Worm (Caenorhabditis elegans) whole organism, mixed stage, embryonic: Measurements from ENCODE around the gene C34B4.2.

Experiments
- ceh-83 ChIP-seq: fragments of 200-800 bp; sonication (Bioruptor generic); optimal IDR thresholded peaks from 2 replicates; lab custom pipeline; 2018; ENCODE audit warnings: mild to moderate bottlenecking, missing genetic modification characterization, missing compliant biosample characterization
- lin-32 ChIP-seq: fragments of 200-800 bp; sonication (Bioruptor generic); optimal IDR thresholded peaks from 2 replicates; lab custom pipeline; 2018; ENCODE audit warnings: mild to moderate bottlenecking, missing genetic modification characterization, missing compliant biosample characterization
- mab-5 ChIP-seq: fragments of 150-350 bp; optimal IDR thresholded peaks from 2 replicates; lab custom pipeline; 2014; ENCODE audit warnings: missing biosample characterization, missing genetic modification characterization
- mep-1 ChIP-seq: fragments of 150-350 bp; optimal IDR thresholded peaks from 2 replicates; lab custom pipeline; 2017; ENCODE audit warnings: missing biosample characterization, missing genetic modification reagents, missing genetic modification characterization, inconsistent platforms
- snpc-4 ChIP-seq: fragments of 150-350 bp; optimal IDR thresholded peaks from 2 replicates; lab custom pipeline; 2014; ENCODE audit warnings: missing biosample characterization, missing genetic modification characterization
- tbx-8 ChIP-seq: fragments of 200-800 bp; sonication (Bioruptor generic); optimal IDR thresholded peaks from 2 replicates; lab custom pipeline; 2018; ENCODE audit warnings: mild to moderate bottlenecking, missing genetic modification characterization, moderate library complexity, missing compliant biosample characterization

DNA sequence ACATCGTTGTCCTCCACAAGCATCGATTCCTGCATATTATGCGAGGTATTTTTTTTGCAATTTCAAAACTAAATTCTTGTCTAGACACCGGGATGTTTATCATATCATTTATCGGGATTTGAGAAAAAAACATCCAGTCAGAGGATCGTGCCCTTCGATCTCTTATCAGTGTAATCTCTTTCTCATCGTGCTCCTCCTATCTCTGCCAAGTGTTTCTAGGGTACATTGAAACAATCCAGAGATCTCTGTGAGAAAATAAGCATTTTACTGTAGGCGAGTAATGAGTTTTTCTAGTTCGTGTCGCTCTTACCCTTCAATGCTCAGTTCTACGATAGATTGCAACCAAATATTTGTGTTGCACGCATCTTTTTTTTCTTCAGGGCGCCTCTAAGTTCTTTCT, 5.6 kb downstream of the C34B4.2 start:
- TF ChIP-seq mep-1 (no peak), mab-5 (no peak), tbx-8 (GFP tag; lab: Kevin White, UChicago) (no peak), lin-32 (no peak), ceh-83 (no peak), snpc-4 (no peak)
